Worm (Caenorhabditis elegans): ENCODE results near the gene dlc-3.

- TF ChIP-seq hmg-1.2 (GFP tag; IDR thresholded peaks at IDR 0.05) = peak; percentile 35; the same call in 1 of the 2 replicates
- no peak for TF ChIP-seq D2030.7 (GFP tag; IDR thresholded peaks at IDR 0.05)
- no peak for TF ChIP-seq C06A6.2 (GFP tag; conservative IDR thresholded peaks at IDR 0.05)
- no peak for TF ChIP-seq xnd-1 (tag; optimal IDR thresholded peaks at IDR 0.05)
- TF ChIP-seq zim-3 (tag; optimal IDR thresholded peaks at IDR 0.05) = no peak
- TF ChIP-seq zfh-2 (GFP tag; conservative IDR thresholded peaks at IDR 0.05) = no peak
Measured at ce11 chrIV:16482790-16483189, 50.8 kb downstream of the dlc-3 start.
